Fruit fly (Drosophila melanogaster) whole organism, adult: ENCODE results near the gene CG46520.
"Not testable (repeated sequence)": the region's sequence is repeated elsewhere in the genome, so short reads cannot be mapped to it uniquely, and the experiment has no call there.

Experiments
- Crg-1 ChIP-seq: fragments of 200-800 bp; sonication (Bioruptor generic); optimal IDR thresholded peaks from 2 replicates; lab custom pipeline; 2016; ENCODE audit warnings: missing biosample characterization, missing genetic modification characterization
- Hr96 ChIP-seq: fragments of 200-800 bp; sonication (Bioruptor generic); optimal IDR thresholded peaks from 2 replicates; lab custom pipeline; 2016; ENCODE audit warnings: missing biosample characterization, missing genetic modification characterization
- kay ChIP-seq: fragments of 200-800 bp; sonication (Bioruptor generic); peaks from one replicate; lab custom pipeline; 2016; ENCODE audit warnings: missing biosample characterization, missing genetic modification characterization, borderline replicate concordance
- pad ChIP-seq: fragments of 200-800 bp; sonication (Bioruptor generic); optimal IDR thresholded peaks from 3 replicates; lab custom pipeline; 2017; ENCODE audit warnings: missing biosample characterization, missing genetic modification characterization, mild to moderate bottlenecking, moderate library complexity, missing genetic modification reagents

DNA sequence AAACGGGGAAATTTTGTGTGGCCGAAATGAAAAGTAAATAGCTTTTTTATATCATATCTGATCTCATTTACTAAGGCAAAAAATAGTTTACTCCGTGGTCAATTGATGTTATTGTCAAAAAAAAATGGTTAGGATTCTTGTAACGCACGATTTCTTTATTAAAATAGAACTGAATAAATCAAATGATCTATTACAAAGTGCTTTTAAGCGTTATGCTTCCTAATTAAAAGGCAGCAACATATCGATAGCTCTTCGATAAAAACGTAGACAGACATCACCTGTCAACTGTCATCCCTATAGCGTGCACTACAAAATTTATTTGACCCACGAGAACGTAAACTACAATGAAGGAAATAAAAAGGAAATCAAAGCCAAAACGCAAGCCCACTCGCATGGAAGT, 14.9 kb downstream of the CG46520 start, which contains the start of gene CG41562:
- not testable (repeated sequence) for TF ChIP-seq kay (GFP tag; lab: Kevin White, UChicago); Crg-1; Hr96 (GFP tag; lab: Kevin White, UChicago); pad
